Fruit fly (Drosophila melanogaster) whole organism, adult: ENCODE measurements around the gene Mbs.

ENCODE experiments used
- CG7045 ChIP-seq: fragments of 200-800 bp; sonication (Bioruptor generic); optimal IDR thresholded peaks from 2 replicates; lab custom pipeline; 2017; ENCODE audit warnings: missing biosample characterization, mild to moderate bottlenecking, missing genetic modification characterization
- Hr96 ChIP-seq: fragments of 200-800 bp; sonication (Bioruptor generic); optimal IDR thresholded peaks from 2 replicates; lab custom pipeline; 2016; ENCODE audit warnings: missing biosample characterization, missing genetic modification characterization
- cnc ChIP-seq, 2 experiments: fragments of >200 bp; optimal IDR thresholded peaks; 2 replicates each; lab custom pipeline; 2017

DNA sequence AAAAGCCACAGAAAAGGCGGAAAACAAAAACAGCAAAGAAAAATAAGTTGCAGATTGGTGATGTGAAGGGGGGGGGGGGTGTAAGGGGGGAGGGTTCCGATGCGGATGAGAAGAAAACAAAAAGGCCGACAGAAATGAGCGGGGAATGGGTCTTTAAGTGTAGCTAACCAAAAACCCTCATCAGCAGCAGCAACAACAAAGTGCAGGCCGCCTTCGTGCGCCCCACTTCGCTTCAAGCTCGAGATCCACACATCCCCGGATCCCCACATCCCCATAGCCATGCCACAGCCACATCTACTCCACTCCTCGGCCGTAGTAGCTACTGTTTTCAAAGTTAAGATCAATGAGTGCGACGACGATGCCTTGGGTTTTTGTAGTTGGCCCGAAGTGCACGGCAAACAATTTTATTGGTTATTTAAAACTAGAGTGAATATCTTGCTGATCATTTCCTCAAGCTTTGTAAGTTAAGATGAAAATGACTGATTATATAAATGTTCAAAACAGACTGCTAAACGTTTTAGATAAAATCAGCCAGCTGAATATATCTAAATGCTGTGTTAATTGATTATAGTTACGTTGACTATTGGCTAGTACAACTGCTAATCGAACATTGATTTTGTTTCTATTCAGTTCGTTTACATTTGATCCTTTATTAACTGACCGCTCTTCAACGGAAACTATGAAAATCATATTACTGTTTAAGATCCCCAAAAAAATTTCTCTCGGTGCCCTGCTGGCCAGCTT, 27.3 kb upstream of the Mbs start:
- TF ChIP-seq Hr96 (no peak), CG7045 (no peak), cnc (optimal IDR thresholded peaks at IDR 0.05; lab: Kevin White, UChicago) (no peak)
